Worm (Caenorhabditis elegans): ENCODE results near the gene Y54G2A.32.

DNA sequence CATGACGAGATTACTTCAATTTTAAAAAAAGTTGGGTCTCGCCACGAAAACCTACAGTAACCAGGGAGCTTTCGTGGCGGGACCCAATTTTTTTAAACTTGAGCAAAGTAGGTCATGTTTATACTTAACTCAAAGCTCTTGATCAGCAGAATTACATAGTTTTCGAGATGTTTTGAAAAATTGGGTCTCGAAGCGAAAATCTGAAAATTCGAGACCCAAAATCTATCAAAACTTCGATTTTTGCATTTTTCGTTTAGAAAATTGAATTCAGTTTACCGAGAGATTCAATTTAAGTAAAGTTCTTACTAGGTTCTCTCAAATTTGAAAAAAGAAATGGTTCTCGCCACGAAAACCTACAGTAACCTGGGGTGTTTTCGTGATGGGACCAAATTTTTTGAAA lies 33.7 kb upstream of the Y54G2A.32 start:
- no peak for TF ChIP-seq him-1 (tag; optimal IDR thresholded peaks at IDR 0.05)
- TF ChIP-seq W03F9.2 (tag; optimal IDR thresholded peaks at IDR 0.05) = no peak

Data from whole organism, L4/young adult.